Worm (Caenorhabditis elegans): ENCODE measurements around the gene ins-13.

The ins-13 gene

DNA sequence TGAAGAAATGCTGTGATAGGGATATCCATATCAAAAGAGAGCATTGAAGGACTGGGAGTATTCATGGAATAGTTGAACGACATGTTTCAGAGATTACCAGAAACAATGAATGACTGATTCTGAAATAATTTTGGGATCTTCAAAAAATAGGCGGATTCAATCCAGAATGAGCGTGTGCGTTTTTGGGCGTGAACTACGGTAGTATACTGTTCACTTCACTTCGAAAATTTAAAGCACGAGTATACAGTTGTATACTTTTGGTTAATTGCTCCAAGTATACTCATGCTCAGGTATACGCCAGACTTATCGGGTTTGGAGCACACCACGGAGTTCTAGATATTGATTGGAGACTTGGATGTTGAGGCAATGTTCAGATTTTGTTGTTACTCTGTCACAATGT, 19.4 kb downstream of the ins-13 start, which contains the start of gene tbx-35:
Gene tbx-35 (minus strand): TSS at position 101 of the 400 bp plus-strand sequence.
- TF ChIP-seq gmeb-2 (tag; optimal IDR thresholded peaks at IDR 0.05): no peak
- TF ChIP-seq elt-4 (tag; optimal IDR thresholded peaks at IDR 0.05): no peak
- no peak for TF ChIP-seq ceh-6 (GFP tag; optimal IDR thresholded peaks at IDR 0.05)
- TF ChIP-seq unc-42 (tag; optimal IDR thresholded peaks at IDR 0.05): no peak
- no peak for TF ChIP-seq syd-9 (tag; optimal IDR thresholded peaks at IDR 0.05)
- no peak for TF ChIP-seq ceh-45 (GFP tag; IDR thresholded peaks at IDR 0.05)
- TF ChIP-seq zip-5 (tag; optimal IDR thresholded peaks at IDR 0.05): no peak
- TF ChIP-seq ztf-16 (tag; optimal IDR thresholded peaks at IDR 0.05): no peak
- no peak for TF ChIP-seq C08G9.2 (tag; optimal IDR thresholded peaks at IDR 0.05)

DNA sequence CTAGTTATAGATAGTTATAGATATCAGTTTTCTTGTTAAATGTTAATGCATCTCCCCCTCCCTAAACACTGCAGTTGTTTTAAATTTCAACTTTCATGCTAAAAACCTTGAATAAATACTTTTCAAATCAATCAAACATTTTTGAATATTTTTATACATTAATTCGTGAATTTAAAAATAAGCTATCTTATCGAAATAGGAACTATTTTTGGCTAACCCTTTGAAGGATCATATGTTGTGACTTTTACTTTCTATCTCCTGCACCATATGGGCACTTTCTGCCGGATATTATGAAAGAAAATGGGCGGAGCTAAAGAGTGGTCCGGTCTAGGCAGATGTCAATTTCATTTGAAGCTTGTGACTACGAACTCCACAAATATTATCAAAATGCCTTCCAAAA, 22.0 kb downstream of the ins-13 start, which contains the start of gene ZK177.11:
Gene ZK177.11 (plus strand): TSS at position 301 of the 400 bp plus-strand sequence.
- TF ChIP-seq fkh-10 (GFP tag; optimal IDR thresholded peaks at IDR 0.05): no peak
- TF ChIP-seq madf-2 (tag; optimal IDR thresholded peaks at IDR 0.05): no peak
- no peak for TF ChIP-seq C08G9.2 (tag; optimal IDR thresholded peaks at IDR 0.05)
- no peak for TF ChIP-seq ceh-2 (tag; optimal IDR thresholded peaks at IDR 0.05)
- TF ChIP-seq ceh-45 (GFP tag; IDR thresholded peaks at IDR 0.05): no peak
- no peak for TF ChIP-seq gmeb-2 (tag; optimal IDR thresholded peaks at IDR 0.05)
- no peak for TF ChIP-seq odd-2 (tag; optimal IDR thresholded peaks at IDR 0.05)
- no peak for TF ChIP-seq pax-1 (tag; optimal IDR thresholded peaks at IDR 0.05)
- no peak for TF ChIP-seq F13H6.1 (tag; optimal IDR thresholded peaks at IDR 0.05)
- no peak for TF ChIP-seq unc-86 (tag; optimal IDR thresholded peaks at IDR 0.05)
- no peak for TF ChIP-seq unc-3 (GFP tag; conservative IDR thresholded peaks at IDR 0.05)
- TF ChIP-seq unc-3 (tag; optimal IDR thresholded peaks at IDR 0.05): no peak
- TF ChIP-seq ceh-30 (tag; optimal IDR thresholded peaks at IDR 0.05): no peak
- no peak for TF ChIP-seq ceh-34 (tag; optimal IDR thresholded peaks at IDR 0.05)
- TF ChIP-seq C38D4.7 (GFP tag; optimal IDR thresholded peaks at IDR 0.05): no peak
- no peak for TF ChIP-seq ceh-19 (GFP tag; optimal IDR thresholded peaks at IDR 0.05)
- no peak for TF ChIP-seq rnt-1 (tag; optimal IDR thresholded peaks at IDR 0.05)
- TF ChIP-seq tbx-7 (tag; optimal IDR thresholded peaks at IDR 0.05): no peak
- TF ChIP-seq tbx-2 (tag; optimal IDR thresholded peaks at IDR 0.05): no peak
- TF ChIP-seq elt-4 (tag; optimal IDR thresholded peaks at IDR 0.05): no peak
- no peak for TF ChIP-seq fax-1 (tag; optimal IDR thresholded peaks at IDR 0.05)

DNA sequence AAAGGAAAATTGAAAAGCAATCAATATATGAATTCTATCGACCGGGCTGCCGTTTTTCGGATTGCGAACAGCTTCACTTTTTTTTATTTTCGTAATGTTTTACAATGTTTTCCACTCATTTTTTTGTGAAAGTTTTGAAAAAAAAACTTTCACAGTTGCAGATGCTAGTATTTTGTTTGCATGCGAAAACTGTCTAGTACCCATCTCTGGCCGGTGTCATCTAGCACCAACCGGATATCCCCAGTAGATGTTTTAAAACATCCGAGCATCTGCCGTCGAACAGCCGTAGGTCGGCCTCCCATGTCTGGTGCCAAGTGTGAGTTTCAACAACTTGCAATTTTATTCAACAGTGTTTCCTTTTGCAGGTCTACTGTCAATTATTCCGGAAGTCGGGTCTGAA, 23.3 kb downstream of the ins-13 start, which contains the start of gene ZK177.12:
Gene ZK177.12 (plus strand): TSS at position 301 of the 400 bp plus-strand sequence.
- TF ChIP-seq ceh-6 (GFP tag; optimal IDR thresholded peaks at IDR 0.05) (no peak), elt-4 (tag; optimal IDR thresholded peaks at IDR 0.05) (no peak), sox-4 (tag; optimal IDR thresholded peaks at IDR 0.05) (no peak), ceh-2 (tag; optimal IDR thresholded peaks at IDR 0.05) (no peak), unc-3 (GFP tag; conservative IDR thresholded peaks at IDR 0.05) (no peak), unc-3 (tag; optimal IDR thresholded peaks at IDR 0.05) (no peak), pax-1 (tag; optimal IDR thresholded peaks at IDR 0.05) (no peak), odd-2 (tag; optimal IDR thresholded peaks at IDR 0.05) (no peak)

DNA sequence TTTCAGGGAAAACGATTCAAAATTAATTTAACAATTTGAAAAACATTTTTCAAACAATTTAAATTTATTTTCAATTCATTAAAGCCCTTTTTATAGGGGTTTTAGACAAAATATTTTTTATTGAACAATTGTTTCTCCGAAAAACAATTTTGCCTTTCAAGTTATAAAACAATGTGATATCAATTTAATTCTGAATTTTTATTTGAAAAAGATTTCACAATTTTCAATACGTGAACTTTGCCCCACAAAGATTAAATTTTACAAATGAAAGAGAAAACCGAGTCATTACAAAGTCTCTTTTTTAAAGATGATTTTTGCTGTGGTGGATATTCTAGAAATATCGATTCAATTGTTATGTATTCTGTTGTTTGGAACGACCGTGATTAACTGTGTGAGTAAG, 25.8 kb downstream of the ins-13 start, which contains the start of gene ZK177.2:
Gene ZK177.2 (plus strand): TSS at position 301 of the 400 bp plus-strand sequence.
- no peak for TF ChIP-seq rnt-1 (tag; optimal IDR thresholded peaks at IDR 0.05)
- TF ChIP-seq ceh-48 (tag; optimal IDR thresholded peaks at IDR 0.05): no peak
- no peak for TF ChIP-seq hlh-8 (tag; optimal IDR thresholded peaks at IDR 0.05)
- no peak for TF ChIP-seq fax-1 (tag; optimal IDR thresholded peaks at IDR 0.05)
- no peak for TF ChIP-seq odd-2 (tag; optimal IDR thresholded peaks at IDR 0.05)
- TF ChIP-seq eyg-1 (tag; optimal IDR thresholded peaks at IDR 0.05): no peak
- TF ChIP-seq unc-86 (tag; optimal IDR thresholded peaks at IDR 0.05): no peak
- no peak for TF ChIP-seq ceh-34 (tag; optimal IDR thresholded peaks at IDR 0.05)
- no peak for TF ChIP-seq hlh-15 (tag; optimal IDR thresholded peaks at IDR 0.05)
- no peak for TF ChIP-seq ceh-30 (tag; optimal IDR thresholded peaks at IDR 0.05)
- no peak for TF ChIP-seq hlh-13 (GFP tag; optimal IDR thresholded peaks at IDR 0.05)
- TF ChIP-seq madf-2 (tag; optimal IDR thresholded peaks at IDR 0.05): no peak
- no peak for TF ChIP-seq elt-2 (tag; optimal IDR thresholded peaks at IDR 0.05)
- no peak for TF ChIP-seq T23F11.4 (GFP tag; optimal IDR thresholded peaks at IDR 0.05)
- no peak for TF ChIP-seq ref-2 (tag; optimal IDR thresholded peaks at IDR 0.05)
- TF ChIP-seq C38D4.7 (GFP tag; optimal IDR thresholded peaks at IDR 0.05): no peak
- no peak for TF ChIP-seq npax-4 (tag; optimal IDR thresholded peaks at IDR 0.05)
- no peak for TF ChIP-seq ttx-3 (tag; optimal IDR thresholded peaks at IDR 0.05)
- no peak for TF ChIP-seq ztf-16 (tag; optimal IDR thresholded peaks at IDR 0.05)
